Fruit fly (Drosophila melanogaster): ENCODE measurements around the gene srl.

DNA sequence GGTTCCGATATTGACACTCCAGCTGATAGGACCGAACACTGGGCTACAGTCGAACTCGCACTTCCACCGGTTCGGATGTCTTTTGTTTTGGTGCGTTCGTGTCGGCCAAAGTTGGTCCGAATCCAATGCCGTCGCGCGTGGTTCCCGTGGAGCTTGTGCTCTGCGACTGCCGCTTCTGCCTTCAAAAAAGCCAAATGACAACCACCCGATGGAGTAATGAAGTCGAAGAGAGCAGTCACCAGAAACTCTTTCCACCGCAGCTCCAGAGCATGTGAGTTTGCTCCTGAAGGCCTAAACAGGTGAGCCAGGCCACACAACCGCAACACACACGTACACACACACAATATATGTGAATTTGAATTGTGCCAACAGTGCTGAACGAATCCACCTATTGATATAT lies 35.0 kb downstream of the srl start, which contains the start of gene CG34112:
- TF ChIP-seq h (GFP tag; optimal IDR thresholded peaks at IDR 0.05) (peak; percentile 53), Mio (GFP tag; optimal IDR thresholded peaks at IDR 0.05) (no peak)
